Worm (Caenorhabditis elegans) whole organism, L1 larva: ENCODE results near the gene W08E12.5.

Experiments used
- alr-1 ChIP-seq: fragments of 200-800 bp; sonication (Bioruptor generic); optimal IDR thresholded peaks from 2 replicates; lab custom pipeline; 2018; ENCODE audit warnings: borderline replicate concordance, mild to moderate bottlenecking, missing genetic modification characterization, missing compliant biosample characterization
- ceh-82 ChIP-seq, 3 experiments: fragments of 150-350 bp in 1 of 3; sonication (generic microtip) in 2 of 3; optimal IDR thresholded peaks; 2 replicates each; lab custom pipeline; 2014 to 2017; ENCODE audit warnings: missing biosample characterization in 3 of 3, missing genetic modification characterization in 3 of 3
- irx-1 ChIP-seq: sonication (generic microtip); optimal IDR thresholded peaks from 2 replicates; lab custom pipeline; 2016; ENCODE audit warnings: missing genetic modification characterization, missing compliant biosample characterization
- mef-2 ChIP-seq: fragments of 150-350 bp; optimal IDR thresholded peaks from 2 replicates; lab custom pipeline; 2014; ENCODE audit warnings: missing biosample characterization, missing genetic modification characterization
- nhr-11 ChIP-seq: fragments of 150-350 bp; optimal IDR thresholded peaks from 2 replicates; lab custom pipeline; 2014; ENCODE audit warnings: missing biosample characterization, missing genetic modification characterization
- nhr-77 ChIP-seq: fragments of 150-350 bp; optimal IDR thresholded peaks from 2 replicates; lab custom pipeline; 2014; ENCODE audit warnings: missing biosample characterization, missing genetic modification characterization

- TF ChIP-seq mef-2 (tag; lab: Kevin White, UChicago) (no peak), nhr-77 (tag; lab: Kevin White, UChicago) (no peak), nhr-11 (tag; lab: Kevin White, UChicago) (no peak), irx-1 (no peak), alr-1 (tag; lab: Kevin White, UChicago) (no peak), ceh-82 (tag; optimal IDR thresholded peaks at IDR 0.05; lab: Kevin White, UChicago) (no peak)
These were observed 6.9 kb downstream of the W08E12.5 start, which contains the start of gene W08E12.9 for ce11 chrIV:3307463-3307862.
